Fruit fly (Drosophila melanogaster) whole organism, embryonic: ENCODE measurements around the gene ovm.

Experiments used
- Adf1 ChIP-seq: fragments of 200-800 bp; sonication (Bioruptor generic); IDR thresholded peaks from 2 replicates; pipeline ENCODE4 v1.3.6; 2022; ENCODE audit warnings: missing biosample characterization, missing genetic modification characterization
- BEAF-32 ChIP-seq: fragments of 200-800 bp; sonication (Bioruptor generic); optimal IDR thresholded peaks from 3 replicates; lab custom pipeline; 2017; ENCODE audit warnings: missing biosample characterization, missing genetic modification characterization, mild to moderate bottlenecking, moderate library complexity, missing genetic modification reagents
- CG10979 ChIP-seq: fragments of 200-800 bp; sonication (Bioruptor generic); optimal IDR thresholded peaks from 2 replicates; lab custom pipeline; 2018; ENCODE audit warnings: missing biosample characterization, mild to moderate bottlenecking, missing genetic modification characterization, moderate library complexity
- CG12744 ChIP-seq: fragments of 200-800 bp; sonication (Bioruptor generic); optimal IDR thresholded peaks from 2 replicates; lab custom pipeline; 2016; ENCODE audit warnings: missing biosample characterization, missing genetic modification characterization
- CG13296 ChIP-seq: fragments of 200-800 bp; sonication (Bioruptor generic); optimal IDR thresholded peaks from 3 replicates; lab custom pipeline; 2018; ENCODE audit warnings: missing biosample characterization, mild to moderate bottlenecking, missing genetic modification characterization
- CG13894 ChIP-seq: fragments of 200-800 bp; sonication (Bioruptor generic); optimal IDR thresholded peaks from 3 replicates; lab custom pipeline; 2018; ENCODE audit warnings: missing biosample characterization, mild to moderate bottlenecking, missing genetic modification characterization, moderate library complexity
- CG14050 ChIP-seq: fragments of 200-800 bp; sonication (Bioruptor generic); IDR thresholded peaks from 3 replicates; pipeline ENCODE4 v1.3.6; 2022; ENCODE audit warnings: missing biosample characterization, missing genetic modification characterization
- CG15073 ChIP-seq: fragments of 200-800 bp; sonication (Bioruptor generic); optimal IDR thresholded peaks from 2 replicates; lab custom pipeline; 2016; ENCODE audit warnings: missing biosample characterization, missing genetic modification characterization
- CG15269 ChIP-seq: fragments of 200-800 bp; sonication (Bioruptor generic); optimal IDR thresholded peaks from 2 replicates; lab custom pipeline; 2018; ENCODE audit warnings: missing biosample characterization, mild to moderate bottlenecking, missing genetic modification characterization, moderate library complexity
- CG15514 ChIP-seq: fragments of 200-800 bp; sonication (Bioruptor generic); optimal IDR thresholded peaks from 3 replicates; lab custom pipeline; 2017; ENCODE audit warnings: missing biosample characterization, missing genetic modification characterization, mild to moderate bottlenecking, moderate library complexity, missing genetic modification reagents
- CG16863 ChIP-seq: fragments of 200-800 bp; sonication (Bioruptor generic); optimal IDR thresholded peaks from 3 replicates; lab custom pipeline; 2016; ENCODE audit warnings: missing biosample characterization, missing genetic modification characterization
- CG17802 ChIP-seq: fragments of 200-800 bp; sonication (Bioruptor generic); optimal IDR thresholded peaks from 2 replicates; lab custom pipeline; 2018; ENCODE audit warnings: missing biosample characterization, mild to moderate bottlenecking, missing genetic modification characterization, moderate library complexity
- CG2678 ChIP-seq: fragments of 200-800 bp; sonication (Bioruptor generic); optimal IDR thresholded peaks from 3 replicates; lab custom pipeline; 2019; ENCODE audit warnings: missing biosample characterization, mild to moderate bottlenecking, missing genetic modification characterization, moderate library complexity
- CG31224 ChIP-seq: fragments of 200-800 bp; sonication (Bioruptor generic); IDR thresholded peaks from 2 replicates; pipeline ENCODE4 v1.3.6; 2022; ENCODE audit warnings: missing biosample characterization, missing genetic modification characterization
- CG3407 ChIP-seq: fragments of 200-800 bp; sonication (Bioruptor generic); optimal IDR thresholded peaks from 2 replicates; lab custom pipeline; 2018; ENCODE audit warnings: missing biosample characterization, mild to moderate bottlenecking, missing genetic modification characterization
- CG7372 ChIP-seq: fragments of 200-800 bp; sonication (Bioruptor generic); IDR thresholded peaks from 2 replicates; pipeline ENCODE4 v1.3.6; 2022; ENCODE audit warnings: missing biosample characterization, missing genetic modification characterization
- D19A ChIP-seq: fragments of 200-800 bp; optimal IDR thresholded peaks from 3 replicates; lab custom pipeline; 2019; ENCODE audit warnings: missing biosample characterization, mild to moderate bottlenecking, missing genetic modification characterization, moderate library complexity
- Dfd ChIP-seq, 2 experiments: fragments of >200 bp; optimal IDR thresholded peaks; 2 replicates each; lab custom pipeline; 2017; ENCODE audit warnings: missing biosample characterization in 2 of 2, missing genetic modification characterization in 2 of 2
- Dip2 ChIP-seq: fragments of 200-800 bp; sonication (Bioruptor generic); IDR thresholded peaks from 2 replicates; pipeline ENCODE4 v1.3.6; 2022; ENCODE audit warnings: missing biosample characterization, missing genetic modification characterization
- GATAe ChIP-seq: fragments of 200-800 bp; sonication (Bioruptor generic); conservative IDR thresholded peaks from 2 replicates; pipeline ENCODE4 v1.3.6; 2022; ENCODE audit warnings: missing biosample characterization, missing genetic modification characterization
- HHEX ChIP-seq: fragments of 200-800 bp; sonication (Bioruptor generic); optimal IDR thresholded peaks from 3 replicates; lab custom pipeline; 2017; ENCODE audit warnings: missing biosample characterization, mild to moderate bottlenecking, missing genetic modification characterization, missing genetic modification reagents
- HLHmδ ChIP-seq: fragments of 200-800 bp; sonication (Bioruptor generic); optimal IDR thresholded peaks from 2 replicates; lab custom pipeline; 2018; ENCODE audit warnings: missing biosample characterization, mild to moderate bottlenecking, missing genetic modification characterization, moderate library complexity
- MBD-R2 ChIP-seq: fragments of 200-800 bp; sonication (Bioruptor generic); IDR thresholded peaks from 2 replicates; pipeline ENCODE4 v1.3.6; 2022; ENCODE audit warnings: missing biosample characterization, missing genetic modification characterization
- NC2β ChIP-seq: fragments of 200-800 bp; sonication (Bioruptor generic); optimal IDR thresholded peaks from 2 replicates; lab custom pipeline; 2016; ENCODE audit warnings: missing biosample characterization, missing genetic modification characterization
- PHDP ChIP-seq: fragments of 200-800 bp; sonication (Bioruptor generic); optimal IDR thresholded peaks from 3 replicates; lab custom pipeline; 2018; ENCODE audit warnings: missing biosample characterization, mild to moderate bottlenecking, missing genetic modification characterization, moderate library complexity
- Ptx1 ChIP-seq: fragments of 200-800 bp; sonication (Bioruptor generic); IDR thresholded peaks from 2 replicates; pipeline ENCODE4 v1.3.6; 2022; ENCODE audit warnings: missing biosample characterization, missing genetic modification characterization
- Six4 ChIP-seq: fragments of 200-800 bp; sonication (Bioruptor generic); optimal IDR thresholded peaks from 2 replicates; lab custom pipeline; 2016; ENCODE audit warnings: missing biosample characterization, missing genetic modification characterization
- Taf1 ChIP-seq: fragments of 200-800 bp; sonication (Bioruptor generic); IDR thresholded peaks from 2 replicates; pipeline ENCODE4 v1.3.6; 2022; ENCODE audit warnings: missing biosample characterization, missing genetic modification characterization
- ase ChIP-seq: fragments of 200-800 bp; sonication (Bioruptor generic); IDR thresholded peaks from 3 replicates; pipeline ENCODE4 v1.3.6; 2022; ENCODE audit warnings: missing biosample characterization, missing genetic modification characterization
- caup ChIP-seq: fragments of 200-800 bp; sonication (Bioruptor generic); optimal IDR thresholded peaks from 3 replicates; lab custom pipeline; 2017; ENCODE audit warnings: missing biosample characterization, mild to moderate bottlenecking, missing genetic modification characterization, moderate library complexity; ENCODE audit not compliant: severe bottlenecking
- corto ChIP-seq: fragments of 200-800 bp; sonication (Bioruptor generic); optimal IDR thresholded peaks from 2 replicates; lab custom pipeline; 2016; ENCODE audit warnings: missing biosample characterization, mild to moderate bottlenecking, missing genetic modification characterization, moderate library complexity
- en ChIP-seq: fragments of 200-800 bp; sonication (Bioruptor generic); optimal IDR thresholded peaks from 2 replicates; lab custom pipeline; 2016; ENCODE audit warnings: missing biosample characterization, missing genetic modification characterization
- ewg ChIP-seq: fragments of 200-800 bp; sonication (Bioruptor generic); optimal IDR thresholded peaks from 3 replicates; lab custom pipeline; 2017; ENCODE audit warnings: mild to moderate bottlenecking, missing biosample characterization, missing genetic modification reagents, missing genetic modification characterization
- her ChIP-seq: fragments of 200-800 bp; sonication (Bioruptor generic); optimal IDR thresholded peaks from 2 replicates; lab custom pipeline; 2016; ENCODE audit warnings: missing biosample characterization, missing genetic modification characterization
- kay ChIP-seq: fragments of 200-800 bp; sonication (Bioruptor generic); optimal IDR thresholded peaks from 2 replicates; lab custom pipeline; 2016; ENCODE audit warnings: missing biosample characterization, missing genetic modification characterization
- lbe ChIP-seq: fragments of 200-800 bp; sonication (Bioruptor generic); optimal IDR thresholded peaks from 2 replicates; lab custom pipeline; 2016; ENCODE audit warnings: missing biosample characterization, mild to moderate bottlenecking, missing genetic modification characterization
- nerfin-1 ChIP-seq: fragments of 200-800 bp; sonication (Bioruptor generic); optimal IDR thresholded peaks from 3 replicates; lab custom pipeline; 2019; ENCODE audit warnings: missing biosample characterization, mild to moderate bottlenecking, missing genetic modification characterization, moderate library complexity
- nom ChIP-seq: fragments of 200-800 bp; sonication (Bioruptor generic); optimal IDR thresholded peaks from 2 replicates; lab custom pipeline; 2017; ENCODE audit warnings: missing biosample characterization, missing genetic modification characterization, mild to moderate bottlenecking, moderate library complexity, missing genetic modification reagents
- p53 ChIP-seq: fragments of 200-800 bp; sonication (Bioruptor generic); optimal IDR thresholded peaks from 2 replicates; lab custom pipeline; 2016; ENCODE audit warnings: missing biosample characterization, missing genetic modification characterization
- prd ChIP-seq, 3 experiments: fragments of >200 bp in 2 of 3; fragments of 200-800 bp in 1 of 3; sonication (Bioruptor generic) in 1 of 3; optimal IDR thresholded peaks in 2 of 3; IDR thresholded peaks in 1 of 3; 2 replicates in 2 of 3; 3 replicates in 1 of 3; pipeline versions ENCODE4 v1.3.6 to Lab custom; 2017 to 2022; ENCODE audit warnings: missing biosample characterization in 1 of 3, missing genetic modification characterization in 1 of 3
- ranshi ChIP-seq: fragments of 200-800 bp; sonication (Bioruptor generic); IDR thresholded peaks from 2 replicates; pipeline ENCODE4 v1.3.6; 2022; ENCODE audit warnings: missing biosample characterization, missing genetic modification characterization
- ro ChIP-seq: fragments of 200-800 bp; sonication (Bioruptor generic); IDR thresholded peaks from 2 replicates; pipeline ENCODE4 v1.3.6; 2022; ENCODE audit warnings: missing biosample characterization, missing genetic modification characterization
- slou ChIP-seq: fragments of 200-800 bp; sonication (Bioruptor generic); optimal IDR thresholded peaks from 3 replicates; lab custom pipeline; 2016; ENCODE audit warnings: missing biosample characterization, missing genetic modification characterization
- sqz ChIP-seq: fragments of 200-800 bp; sonication (Bioruptor generic); optimal IDR thresholded peaks from 3 replicates; lab custom pipeline; 2018; ENCODE audit warnings: missing biosample characterization, mild to moderate bottlenecking, missing genetic modification characterization
- ssp ChIP-seq: fragments of 200-800 bp; sonication (Bioruptor generic); IDR thresholded peaks from 2 replicates; pipeline ENCODE4 v1.3.6; 2022; ENCODE audit warnings: missing biosample characterization, missing genetic modification characterization
- tll ChIP-seq, 2 experiments: fragments of 200-800 bp in 1 of 2; fragments of >200 bp in 1 of 2; sonication (Bioruptor generic) in 1 of 2; optimal IDR thresholded peaks; 2 replicates each; lab custom pipeline; 2017 to 2019; ENCODE audit warnings: missing biosample characterization in 2 of 2, missing genetic modification characterization in 2 of 2, mild to moderate bottlenecking in 1 of 2, moderate library complexity in 1 of 2
- unc-4 ChIP-seq: fragments of 200-800 bp; sonication (Bioruptor generic); IDR thresholded peaks from 2 replicates; pipeline ENCODE4 v1.3.6; 2022; ENCODE audit warnings: missing biosample characterization, missing genetic modification characterization; ENCODE audit not compliant: partially characterized antibody
- unpg ChIP-seq: fragments of 200-800 bp; sonication (Bioruptor generic); optimal IDR thresholded peaks from 3 replicates; lab custom pipeline; 2018; ENCODE audit warnings: missing biosample characterization, mild to moderate bottlenecking, missing genetic modification characterization, moderate library complexity
- zen2 ChIP-seq: fragments of 200-800 bp; sonication (Bioruptor generic); IDR thresholded peaks from 3 replicates; pipeline ENCODE4 v1.3.6; 2022; ENCODE audit warnings: missing biosample characterization, missing genetic modification characterization; ENCODE audit not compliant: partially characterized antibody
- zf30C ChIP-seq: fragments of 200-800 bp; sonication (Bioruptor generic); optimal IDR thresholded peaks from 3 replicates; lab custom pipeline; 2018; ENCODE audit warnings: missing biosample characterization, mild to moderate bottlenecking, missing genetic modification characterization

The ovm gene

dm6 chr2L:117750-118149 is 23.0 kb downstream of the ovm start (continued):
- TF ChIP-seq Six4 (GFP tag; lab: Kevin White, UChicago) (no peak), Adf1 (GFP tag; lab: Robert Waterston, UW) (no peak), NC2β (GFP tag; lab: Kevin White, UChicago) (no peak), nom (GFP tag; lab: Kevin White, UChicago) (no peak), PHDP (tag; lab: Kevin White, UChicago) (peak; percentile 27), CG15514 (GFP tag; lab: Kevin White, UChicago) (peak; percentile 51), unc-4 (no peak), ase (GFP tag; lab: Robert Waterston, UW) (no peak), HLHmδ (GFP tag; lab: Kevin White, UChicago) (peak; percentile 63), tll (GFP tag; optimal IDR thresholded peaks at IDR 0.05; lab: Kevin White, UChicago) (no peak), caup (GFP tag; lab: Kevin White, UChicago) (peak; percentile 31), kay (GFP tag; lab: Kevin White, UChicago) (no peak), MBD-R2 (GFP tag; lab: Robert Waterston, UW) (no peak), corto (GFP tag; lab: Kevin White, UChicago) (no peak), unpg (peak; percentile 12), prd (optimal IDR thresholded peaks at IDR 0.05; lab: Kevin White, UChicago) (no peak), prd (GFP tag; IDR thresholded peaks at IDR 0.05; lab: Robert Waterston, UW) (no peak), zf30C (GFP tag; lab: Kevin White, UChicago) (no peak), ewg (no peak), en (GFP tag; lab: Kevin White, UChicago) (no peak), HHEX (peak; percentile 61), ranshi (no peak; the same call in 1 of the 2 replicates), CG10979 (no peak), CG17802 (no peak), CG2678 (tag; lab: Kevin White, UChicago) (peak; percentile 58), BEAF-32 (no peak), CG7372 (GFP tag; lab: Robert Waterston, UW) (no peak), CG15269 (tag; lab: Kevin White, UChicago) (peak; percentile 20), Dfd (GFP tag; optimal IDR thresholded peaks at IDR 0.05; lab: Kevin White, UChicago) (no peak), CG13296 (GFP tag; lab: Kevin White, UChicago) (peak; percentile 67), CG14050 (GFP tag; lab: Robert Waterston, UW) (no peak), p53 (GFP tag; lab: Kevin White, UChicago) (no peak), CG13894 (tag; lab: Kevin White, UChicago) (peak; percentile 17), sqz (GFP tag; lab: Kevin White, UChicago) (no peak), Dip2 (GFP tag; lab: Robert Waterston, UW) (no peak), CG16863 (no peak), slou (GFP tag; lab: Kevin White, UChicago) (no peak), ssp (GFP tag; lab: Robert Waterston, UW) (no peak), CG3407 (GFP tag; lab: Kevin White, UChicago) (peak; percentile 54), CG12744 (GFP tag; lab: Kevin White, UChicago) (no peak), GATAe (GFP tag; lab: Robert Waterston, UW) (no peak), Taf1 (GFP tag; lab: Robert Waterston, UW) (no peak), CG31224 (GFP tag; lab: Robert Waterston, UW) (no peak), nerfin-1 (tag; lab: Kevin White, UChicago) (no peak), Ptx1 (GFP tag; lab: Robert Waterston, UW) (no peak), D19A (tag; lab: Kevin White, UChicago) (no peak), CG15073 (no peak), ro (no peak), lbe (GFP tag; lab: Kevin White, UChicago) (no peak), her (GFP tag; lab: Kevin White, UChicago) (no peak), zen2 (GFP tag; lab: Robert Waterston, UW) (no peak)
